Worm (Caenorhabditis elegans): ENCODE results near the gene B0554.7.

DNA sequence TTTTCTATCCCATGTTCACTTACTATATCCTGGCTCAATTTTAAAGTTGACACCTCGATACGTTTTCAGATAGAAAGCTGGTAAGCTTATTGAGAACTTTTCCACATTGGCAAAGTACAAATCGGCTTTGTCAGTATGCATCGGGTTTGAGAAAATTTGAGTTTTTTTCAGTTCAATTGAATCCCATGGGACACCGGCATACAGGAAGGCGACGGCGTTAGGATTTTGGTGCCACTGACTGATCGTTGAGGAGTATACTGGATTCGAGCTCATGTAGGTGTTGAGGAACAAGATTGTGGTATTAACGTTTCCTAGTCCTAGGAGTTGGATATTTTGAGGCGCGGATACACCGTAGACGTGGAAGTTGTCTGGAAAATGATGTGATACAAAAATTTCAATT lies 28.0 kb downstream of the B0554.7 start:
- TF ChIP-seq dve-1 (tag; optimal IDR thresholded peaks at IDR 0.05): no peak
- TF ChIP-seq C08G9.2 (tag; optimal IDR thresholded peaks at IDR 0.05): no peak
- no peak for TF ChIP-seq ama-1 (optimal IDR thresholded peaks at IDR 0.05)
- TF ChIP-seq madf-2 (tag; optimal IDR thresholded peaks at IDR 0.05): no peak
- no peak for TF ChIP-seq fkh-6 (tag; optimal IDR thresholded peaks at IDR 0.05)
- no peak for TF ChIP-seq ztf-16 (tag; optimal IDR thresholded peaks at IDR 0.05)
